Worm (Caenorhabditis elegans) whole organism, L3 larva: Measurements from ENCODE around the gene srt-17.

Experiments
- R02D3.7 ChIP-seq: fragments of 150-350 bp; optimal IDR thresholded peaks from 2 replicates; lab custom pipeline; 2014; ENCODE audit warnings: missing biosample characterization, missing genetic modification characterization
- lin-39 ChIP-seq: fragments of 150-350 bp; optimal IDR thresholded peaks from 2 replicates; lab custom pipeline; 2018; ENCODE audit warnings: missing biosample characterization, missing genetic modification reagents, missing genetic modification characterization
- mdl-1 ChIP-seq: fragments of 150-350 bp; optimal IDR thresholded peaks from 2 replicates; lab custom pipeline; 2014; ENCODE audit warnings: missing biosample characterization, missing genetic modification characterization

ce11 chrV:576070-576469, 48.8 kb downstream of the srt-17 start, which contains the start of gene K06H6.5:
- TF ChIP-seq mdl-1 (tag; lab: Kevin White, UChicago): no peak
- TF ChIP-seq lin-39 (tag; lab: Kevin White, UChicago): no peak
- TF ChIP-seq R02D3.7 (tag; lab: Kevin White, UChicago): no peak
